Worm (Caenorhabditis elegans) whole organism, L4 larva: ENCODE data around the gene hhat-1.

Experiments used
- D1046.2 ChIP-seq: fragments of 200-800 bp; sonication (Bioruptor generic); IDR thresholded peaks from 2 replicates; pipeline ENCODE4 v1.3.6; 2022; ENCODE audit warnings: missing genetic modification characterization, missing compliant biosample characterization
- F26F4.8 ChIP-seq: fragments of 200-800 bp; sonication (Bioruptor generic); conservative IDR thresholded peaks from 2 replicates; pipeline ENCODE4 v1.3.6; 2022; ENCODE audit warnings: missing genetic modification characterization, missing compliant biosample characterization
- T20F7.1 ChIP-seq: fragments of 200-800 bp; sonication (Bioruptor generic); optimal IDR thresholded peaks from 2 replicates; lab custom pipeline; 2018; ENCODE audit warnings: mild to moderate bottlenecking, missing genetic modification characterization, missing compliant biosample characterization
- ZK337.2 ChIP-seq: fragments of 200-800 bp; sonication (Bioruptor generic); IDR thresholded peaks from 2 replicates; pipeline ENCODE4 v1.3.6; 2022; ENCODE audit warnings: missing genetic modification reagents, missing genetic modification characterization, missing compliant biosample characterization
- aha-1 ChIP-seq: fragments of 150-350 bp; peaks from one replicate; lab custom pipeline; 2014; ENCODE audit warnings: missing biosample characterization, missing genetic modification characterization
- arid-1 ChIP-seq: fragments of 200-800 bp; sonication (Bioruptor generic); conservative IDR thresholded peaks from 2 replicates; pipeline ENCODE4 v1.3.6; 2022; ENCODE audit warnings: missing genetic modification reagents, missing genetic modification characterization, missing compliant biosample characterization
- attf-4 ChIP-seq: sonication (generic microtip); optimal IDR thresholded peaks from 3 replicates; lab custom pipeline; 2017; ENCODE audit warnings: missing biosample characterization, missing genetic modification characterization
- ceh-44 ChIP-seq: fragments of 200-800 bp; sonication (Bioruptor generic); IDR thresholded peaks from 2 replicates; pipeline ENCODE4 v1.3.6; 2022; ENCODE audit warnings: missing genetic modification reagents, missing genetic modification characterization, missing compliant biosample characterization
- daf-16 ChIP-seq, 3 experiments: sonication (generic microtip); optimal IDR thresholded peaks; 2 replicates each; lab custom pipeline; 2016 to 2017; ENCODE audit warnings: missing genetic modification characterization in 3 of 3, missing genetic modification reagents in 3 of 3, mild to moderate bottlenecking in 2 of 3, missing compliant biosample characterization in 2 of 3, missing biosample characterization in 1 of 3, moderate library complexity in 1 of 3
- dmd-8 ChIP-seq: fragments of 200-800 bp; sonication (Bioruptor generic); IDR thresholded peaks from 2 replicates; pipeline ENCODE4 v1.3.6; 2022; ENCODE audit warnings: missing genetic modification characterization, missing compliant biosample characterization
- egl-43 ChIP-seq: fragments of 200-800 bp; sonication (Bioruptor generic); IDR thresholded peaks from 2 replicates; pipeline ENCODE4 v1.3.6; 2022; ENCODE audit warnings: missing genetic modification reagents, missing genetic modification characterization, missing compliant biosample characterization
- fos-1 ChIP-seq: fragments of 150-350 bp; optimal IDR thresholded peaks from 2 replicates; lab custom pipeline; 2014; ENCODE audit warnings: missing biosample characterization, missing genetic modification characterization
- hif-1 ChIP-seq, 2 experiments: sonication (generic microtip); optimal IDR thresholded peaks; 2 replicates each; lab custom pipeline; 2016 to 2017; ENCODE audit warnings: missing compliant biosample characterization in 2 of 2, missing genetic modification characterization in 2 of 2, missing genetic modification reagents in 2 of 2, missing genotype in 2 of 2, mild to moderate bottlenecking in 1 of 2
- hlh-30 ChIP-seq: sonication (generic microtip); optimal IDR thresholded peaks from 2 replicates; lab custom pipeline; 2017; ENCODE audit warnings: antibody characterized with exemption, mild to moderate bottlenecking, missing genetic modification characterization, missing compliant biosample characterization; ENCODE audit not compliant: insufficient read depth
- lin-13 ChIP-seq: fragments of 150-350 bp; optimal IDR thresholded peaks from 2 replicates; lab custom pipeline; 2014; ENCODE audit warnings: missing biosample characterization, missing genetic modification reagents, missing genetic modification characterization
- lin-15B ChIP-seq: fragments of 150-350 bp; sonication (generic microtip); optimal IDR thresholded peaks from 3 replicates; lab custom pipeline; 2014; ENCODE audit warnings: missing biosample characterization, missing genetic modification characterization
- lin-38 ChIP-seq: fragments of 200-800 bp; sonication (Bioruptor generic); IDR thresholded peaks from 2 replicates; pipeline ENCODE4 v1.3.6; 2022; ENCODE audit warnings: missing genetic modification reagents, missing genetic modification characterization, missing compliant biosample characterization
- lin-39 ChIP-seq: fragments of 150-350 bp; optimal IDR thresholded peaks from 2 replicates; lab custom pipeline; 2014; ENCODE audit warnings: missing biosample characterization, missing genetic modification reagents, missing genetic modification characterization
- mdl-1 ChIP-seq, 2 experiments: fragments of 150-350 bp in 1 of 2; sonication (generic microtip) in 1 of 2; optimal IDR thresholded peaks; 2 replicates each; lab custom pipeline; 2014 to 2017; ENCODE audit warnings: missing biosample characterization in 2 of 2, missing genetic modification characterization in 2 of 2
- mes-2 ChIP-seq: sonication (generic microtip); optimal IDR thresholded peaks from 2 replicates; lab custom pipeline; 2016; ENCODE audit warnings: missing genotype, mild to moderate bottlenecking, missing genetic modification characterization, missing compliant biosample characterization; ENCODE audit not compliant: poor library complexity, severe bottlenecking
- mxl-2 ChIP-seq: fragments of 200-800 bp; sonication (Bioruptor generic); conservative IDR thresholded peaks from 2 replicates; pipeline ENCODE4 v1.3.6; 2022; ENCODE audit warnings: missing genetic modification reagents, missing genetic modification characterization, missing compliant biosample characterization
- mxl-3 ChIP-seq: fragments of 200-800 bp; sonication (Bioruptor generic); optimal IDR thresholded peaks from 2 replicates; lab custom pipeline; 2018; ENCODE audit warnings: mild to moderate bottlenecking, missing genetic modification characterization, missing compliant biosample characterization
- nhr-10 ChIP-seq: fragments of 150-350 bp; optimal IDR thresholded peaks from 2 replicates; lab custom pipeline; 2014; ENCODE audit warnings: missing biosample characterization, missing genetic modification characterization
- nhr-111 ChIP-seq: fragments of 200-800 bp; sonication (Bioruptor generic); optimal IDR thresholded peaks from 2 replicates; lab custom pipeline; 2018; ENCODE audit warnings: mild to moderate bottlenecking, missing genetic modification characterization, missing compliant biosample characterization
- nhr-237 ChIP-seq: sonication (generic microtip); optimal IDR thresholded peaks from 2 replicates; lab custom pipeline; 2017; ENCODE audit warnings: missing biosample characterization, missing genetic modification characterization
- nhr-42 ChIP-seq: fragments of 200-800 bp; sonication (Bioruptor generic); IDR thresholded peaks from 2 replicates; pipeline ENCODE4 v1.3.6; 2022; ENCODE audit warnings: missing genetic modification characterization, missing compliant biosample characterization
- nhr-48 ChIP-seq: sonication (generic microtip); optimal IDR thresholded peaks from 2 replicates; lab custom pipeline; 2016; ENCODE audit warnings: mild to moderate bottlenecking, missing genetic modification characterization, missing compliant biosample characterization
- nhr-6 ChIP-seq: fragments of 150-350 bp; optimal IDR thresholded peaks from 2 replicates; lab custom pipeline; 2014; ENCODE audit warnings: missing biosample characterization, missing genetic modification characterization
- nhr-77 ChIP-seq: fragments of 150-350 bp; optimal IDR thresholded peaks from 2 replicates; lab custom pipeline; 2014; ENCODE audit warnings: missing biosample characterization, missing genetic modification characterization
- pha-4 ChIP-seq, 2 experiments: fragments of 150-350 bp in 1 of 2; fragments of 200-800 bp in 1 of 2; sonication (Bioruptor generic) in 1 of 2; IDR thresholded peaks in 1 of 2; optimal IDR thresholded peaks in 1 of 2; 2 replicates each; pipeline versions ENCODE4 v1.3.6 to Lab custom; 2014 to 2022; ENCODE audit warnings: missing genetic modification characterization in 2 of 2, missing genetic modification reagents in 2 of 2, missing biosample characterization in 1 of 2, missing compliant biosample characterization in 1 of 2
- php-3 ChIP-seq: fragments of 200-800 bp; sonication (Bioruptor generic); IDR thresholded peaks from 2 replicates; pipeline ENCODE4 v1.3.6; 2022; ENCODE audit warnings: missing genetic modification reagents, missing genetic modification characterization, missing compliant biosample characterization
- set-16 ChIP-seq: fragments of 200-800 bp; sonication (Bioruptor generic); IDR thresholded peaks from 2 replicates; pipeline ENCODE4 v1.3.6; 2022; ENCODE audit warnings: missing genetic modification reagents, missing genetic modification characterization, missing compliant biosample characterization
- snpc-1.2 ChIP-seq: fragments of 200-800 bp; sonication (Bioruptor generic); IDR thresholded peaks from 2 replicates; pipeline ENCODE4 v1.3.6; 2022; ENCODE audit warnings: missing genetic modification reagents, missing genetic modification characterization, missing compliant biosample characterization
- spr-3 ChIP-seq: fragments of 200-800 bp; sonication (Bioruptor generic); optimal IDR thresholded peaks from 2 replicates; lab custom pipeline; 2018; ENCODE audit warnings: mild to moderate bottlenecking, missing genetic modification characterization, missing compliant biosample characterization
- tag-97 ChIP-seq: fragments of 200-800 bp; sonication (Bioruptor generic); IDR thresholded peaks from 2 replicates; pipeline ENCODE4 v1.3.6; 2022; ENCODE audit warnings: missing genetic modification characterization, missing compliant biosample characterization
- tra-1 ChIP-seq: fragments of 200-800 bp; sonication (Bioruptor generic); IDR thresholded peaks from 2 replicates; pipeline ENCODE4 v1.3.6; 2022; ENCODE audit warnings: missing genetic modification reagents, missing genetic modification characterization, missing compliant biosample characterization
- unc-130 ChIP-seq: sonication (generic microtip); optimal IDR thresholded peaks from 2 replicates; lab custom pipeline; 2016; ENCODE audit warnings: missing genetic modification reagents, missing genetic modification characterization, missing compliant biosample characterization
- unc-62 ChIP-seq, 3 experiments: fragments of 150-350 bp in 1 of 3; sonication (generic microtip); optimal IDR thresholded peaks in 2 of 3; peaks in 1 of 3; 1 replicate in 1 of 3; 2 replicates in 2 of 3; lab custom pipeline; 2014 to 2017; ENCODE audit warnings: missing biosample characterization in 3 of 3, missing genetic modification characterization in 3 of 3, missing genetic modification reagents in 3 of 3, missing genotype in 1 of 3
- zag-1 ChIP-seq: fragments of 150-350 bp; optimal IDR thresholded peaks from 2 replicates; lab custom pipeline; 2014; ENCODE audit warnings: missing biosample characterization, missing genetic modification characterization
- zfp-3 ChIP-seq: fragments of 200-800 bp; sonication (Bioruptor generic); conservative IDR thresholded peaks from 2 replicates; pipeline ENCODE4 v1.3.6; 2022; ENCODE audit warnings: missing genetic modification reagents, missing genetic modification characterization, missing compliant biosample characterization
- zip-11 ChIP-seq: fragments of 200-800 bp; sonication (Bioruptor generic); IDR thresholded peaks from 2 replicates; pipeline ENCODE4 v1.3.6; 2022; ENCODE audit warnings: missing genetic modification characterization, missing compliant biosample characterization
- zip-2 ChIP-seq: fragments of 150-350 bp; optimal IDR thresholded peaks from 2 replicates; lab custom pipeline; 2014; ENCODE audit warnings: missing biosample characterization, missing genetic modification characterization
- ztf-11 ChIP-seq: fragments of 150-350 bp; optimal IDR thresholded peaks from 2 replicates; lab custom pipeline; 2014; ENCODE audit warnings: missing biosample characterization, missing genetic modification characterization
- ztf-7 ChIP-seq: fragments of 150-350 bp; optimal IDR thresholded peaks from 2 replicates; lab custom pipeline; 2014; ENCODE audit warnings: missing biosample characterization, missing genetic modification characterization

The hhat-1 gene

DNA sequence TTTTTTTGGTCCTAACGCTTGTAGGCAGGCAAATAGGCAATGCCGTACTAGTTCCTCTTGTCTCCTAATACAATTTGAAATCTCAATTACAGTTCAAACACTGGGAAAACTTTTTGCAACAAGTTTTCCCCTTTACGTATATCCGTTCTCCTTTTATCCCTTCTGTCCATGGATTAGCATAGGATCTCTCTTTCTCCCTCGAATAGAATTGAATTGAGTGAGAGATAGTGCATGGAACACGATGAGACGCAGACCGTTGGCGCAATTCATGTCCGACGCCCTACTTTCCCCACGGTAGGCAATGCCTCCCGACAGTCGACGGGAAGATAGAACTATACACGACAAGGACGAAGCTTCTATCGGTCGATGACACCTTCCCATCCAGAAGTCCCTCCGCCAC lies at the start of gene hhat-1:
Gene hhat-1, plus strand, starts transcription at position 301 of the 400 bp plus-strand sequence.
- TF ChIP-seq lin-39 (no peak), spr-3 (GFP tag; lab: Kevin White, UChicago) (no peak), fos-1 (tag; lab: Kevin White, UChicago) (no peak), nhr-77 (no peak), nhr-237 (tag; lab: Kevin White, UChicago) (no peak), nhr-111 (GFP tag; lab: Kevin White, UChicago) (no peak), mdl-1 (tag; optimal IDR thresholded peaks at IDR 0.05; lab: Kevin White, UChicago) (no peak), aha-1 (tag; lab: Kevin White, UChicago) (peak; percentile 25), nhr-10 (tag; lab: Kevin White, UChicago) (no peak), zag-1 (tag; lab: Kevin White, UChicago) (no peak), mxl-3 (peak; percentile 4), nhr-6 (tag; lab: Kevin White, UChicago) (no peak), php-3 (no peak), ztf-7 (tag; lab: Kevin White, UChicago) (no peak), hif-1 (tag; optimal IDR thresholded peaks at IDR 0.05; lab: Kevin White, UChicago) (no peak), zfp-3 (no peak), nhr-42 (peak; percentile 11; the same call in 1 of the 2 replicates), lin-13 (no peak), T20F7.1 (GFP tag; lab: Kevin White, UChicago) (no peak), pha-4 (GFP tag; IDR thresholded peaks at IDR 0.05; lab: Robert Waterston, UW) (no peak), pha-4 (tag; optimal IDR thresholded peaks at IDR 0.05; lab: Kevin White, UChicago) (no peak), mxl-2 (GFP tag; lab: Robert Waterston, UW) (no peak), nhr-48 (tag; lab: Kevin White, UChicago) (no peak), tra-1 (GFP tag; lab: Robert Waterston, UW) (no peak)

DNA sequence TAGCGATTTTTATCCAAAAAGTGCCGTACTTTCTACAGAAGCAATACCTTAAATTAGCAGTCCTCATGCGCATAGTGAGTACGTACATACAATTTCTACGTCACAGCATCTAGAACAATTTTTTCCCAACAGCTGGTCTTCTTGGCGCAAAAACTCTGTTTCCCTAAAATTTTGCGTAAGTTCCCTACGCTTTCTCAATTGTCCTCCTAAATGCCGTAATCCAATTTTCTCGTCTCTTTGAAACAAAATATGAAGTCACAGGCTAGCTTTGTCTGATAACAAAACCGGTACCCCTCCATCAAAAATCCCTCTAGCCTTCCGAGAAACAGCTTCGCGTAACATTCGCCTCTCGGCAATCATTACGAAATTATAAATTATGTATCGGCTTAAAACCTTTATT lies 45.4 kb upstream of the hhat-1 start, which contains the start of gene C38C6.3:
Gene C38C6.3, plus strand, starts transcription at position 301 of the 400 bp plus-strand sequence.
- no peak for TF ChIP-seq lin-38 (GFP tag; lab: Robert Waterston, UW)
- TF ChIP-seq unc-62 (GFP tag; optimal IDR thresholded peaks at IDR 0.05 in 1 of 2; lab: Kevin White, UChicago) = peak in 1 of 2 experiments; percentile 45
- no peak for TF ChIP-seq unc-62 (tag; optimal IDR thresholded peaks at IDR 0.05; lab: Kevin White, UChicago)

DNA sequence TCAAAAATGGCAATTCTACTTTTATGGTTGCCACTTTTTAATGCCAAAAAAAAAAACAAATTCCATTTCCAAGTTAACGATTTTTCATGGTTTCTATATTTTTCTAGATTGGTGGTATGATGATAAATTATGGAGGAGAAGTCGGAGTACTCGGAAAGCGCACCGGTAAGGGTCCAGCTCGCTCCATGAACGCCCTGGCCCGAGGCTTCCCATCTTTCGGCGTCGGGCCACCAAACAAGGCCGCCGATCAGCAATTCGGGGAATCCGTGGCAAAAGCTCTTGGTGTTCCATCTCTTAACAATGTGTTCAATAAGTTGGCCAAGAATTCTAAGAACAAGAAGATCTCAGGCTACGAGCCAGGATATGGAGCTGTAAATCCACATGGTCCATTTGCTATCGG lies 44.2 kb upstream of the hhat-1 start:
- TF ChIP-seq snpc-1.2 (GFP tag; lab: Robert Waterston, UW) (no peak), set-16 (GFP tag; lab: Robert Waterston, UW) (peak; percentile 63), daf-16 (GFP tag; optimal IDR thresholded peaks at IDR 0.05; lab: Kevin White, UChicago) (no peak), daf-16 (tag; optimal IDR thresholded peaks at IDR 0.05; lab: Kevin White, UChicago) (no peak), aha-1 (tag; lab: Kevin White, UChicago) (peak; percentile 61), tag-97 (GFP tag; lab: Robert Waterston, UW) (no peak), spr-3 (GFP tag; lab: Kevin White, UChicago) (no peak), egl-43 (GFP tag; lab: Robert Waterston, UW) (no peak), nhr-6 (tag; lab: Kevin White, UChicago) (no peak), ZK337.2 (GFP tag; lab: Robert Waterston, UW) (no peak), D1046.2 (GFP tag; lab: Robert Waterston, UW) (no peak), lin-15B (tag; lab: Kevin White, UChicago) (no peak), ztf-11 (tag; lab: Kevin White, UChicago) (no peak)

DNA sequence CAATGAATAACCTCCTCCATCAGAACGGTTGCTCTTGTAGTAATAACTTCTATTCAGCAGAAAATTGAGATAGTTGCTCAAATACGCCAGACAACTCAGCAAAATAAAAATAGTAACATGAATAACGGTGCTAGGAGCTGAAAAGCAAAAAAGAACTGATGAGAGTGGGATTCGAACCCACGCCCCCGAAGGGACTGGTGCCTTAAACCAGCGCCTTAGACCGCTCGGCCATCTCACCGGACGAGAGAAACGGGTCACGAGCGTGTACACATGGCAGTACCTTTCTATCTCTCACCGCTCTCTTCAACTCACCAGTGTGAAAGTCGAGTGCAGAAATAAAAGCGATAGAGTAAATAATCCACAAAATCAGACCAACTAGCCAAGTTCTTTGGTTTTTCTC lies 43.1 kb upstream of the hhat-1 start:
- TF ChIP-seq mxl-3 (peak; percentile 10), dmd-8 (GFP tag; lab: Robert Waterston, UW) (peak; percentile 84), zip-11 (no peak), hlh-30 (peak; percentile 65), ceh-44 (GFP tag; lab: Robert Waterston, UW) (peak; percentile 5; the same call in 1 of the 2 replicates), nhr-237 (tag; lab: Kevin White, UChicago) (no peak), egl-43 (GFP tag; lab: Robert Waterston, UW) (peak; percentile 85), attf-4 (tag; lab: Kevin White, UChicago) (no peak), arid-1 (GFP tag; lab: Robert Waterston, UW) (peak; percentile 64; the same call in 1 of the 2 replicates), F26F4.8 (GFP tag; lab: Robert Waterston, UW) (peak; percentile 83; the same call in 1 of the 2 replicates), fos-1 (tag; lab: Kevin White, UChicago) (no peak), zfp-3 (peak; percentile 55; the same call in 1 of the 2 replicates), unc-130 (GFP tag; lab: Kevin White, UChicago) (no peak), spr-3 (GFP tag; lab: Kevin White, UChicago) (no peak), zip-2 (tag; lab: Kevin White, UChicago) (no peak), mes-2 (tag; lab: Kevin White, UChicago) (peak; percentile 76), nhr-42 (peak; percentile 91)
